Fruit fly (Drosophila melanogaster) whole organism, embryonic: ENCODE results near the gene mRRF2.

Source experiments
- Antp ChIP-seq: fragments of 200-800 bp; sonication (Bioruptor generic); optimal IDR thresholded peaks from 3 replicates; lab custom pipeline; 2016; ENCODE audit warnings: missing biosample characterization, missing genetic modification characterization
- CG10543 ChIP-seq: fragments of 200-800 bp; sonication (Bioruptor generic); optimal IDR thresholded peaks from 3 replicates; lab custom pipeline; 2017; ENCODE audit warnings: missing biosample characterization, mild to moderate bottlenecking, missing genetic modification characterization, moderate library complexity
- CG10654 ChIP-seq: fragments of 200-800 bp; sonication (Bioruptor generic); optimal IDR thresholded peaks from 2 replicates; lab custom pipeline; 2016; ENCODE audit warnings: missing biosample characterization, missing genetic modification characterization
- CG11398 ChIP-seq: fragments of 200-800 bp; sonication (Bioruptor generic); optimal IDR thresholded peaks from 2 replicates; lab custom pipeline; 2016; ENCODE audit warnings: missing biosample characterization, missing genetic modification characterization
- CG13296 ChIP-seq: fragments of 200-800 bp; sonication (Bioruptor generic); optimal IDR thresholded peaks from 3 replicates; lab custom pipeline; 2018; ENCODE audit warnings: missing biosample characterization, mild to moderate bottlenecking, missing genetic modification characterization
- CG13894 ChIP-seq: fragments of 200-800 bp; sonication (Bioruptor generic); optimal IDR thresholded peaks from 3 replicates; lab custom pipeline; 2018; ENCODE audit warnings: missing biosample characterization, mild to moderate bottlenecking, missing genetic modification characterization, moderate library complexity
- CG15601 ChIP-seq: fragments of 200-800 bp; sonication (Bioruptor generic); optimal IDR thresholded peaks from 3 replicates; lab custom pipeline; 2019; ENCODE audit warnings: missing biosample characterization, mild to moderate bottlenecking, missing genetic modification characterization, moderate library complexity
- CG17186 ChIP-seq: fragments of 200-800 bp; sonication (Bioruptor generic); optimal IDR thresholded peaks from 3 replicates; lab custom pipeline; 2017; ENCODE audit warnings: missing biosample characterization, missing genetic modification reagents, missing genetic modification characterization
- CG17359 ChIP-seq: fragments of 200-800 bp; sonication (Bioruptor generic); optimal IDR thresholded peaks from 3 replicates; lab custom pipeline; 2018; ENCODE audit warnings: missing biosample characterization, mild to moderate bottlenecking, missing genetic modification characterization, moderate library complexity
- CG18011 ChIP-seq: fragments of 200-800 bp; sonication (Bioruptor generic); optimal IDR thresholded peaks from 2 replicates; lab custom pipeline; 2017; ENCODE audit warnings: missing biosample characterization, missing genetic modification characterization, mild to moderate bottlenecking, moderate library complexity, missing genotype
- CG18262 ChIP-seq: fragments of 200-800 bp; optimal IDR thresholded peaks from 3 replicates; lab custom pipeline; 2019; ENCODE audit warnings: missing biosample characterization, mild to moderate bottlenecking, missing genetic modification characterization, moderate library complexity
- CG18619 ChIP-seq: fragments of 200-800 bp; sonication (Bioruptor generic); optimal IDR thresholded peaks from 3 replicates; lab custom pipeline; 2017; ENCODE audit warnings: missing biosample characterization, mild to moderate bottlenecking, missing genetic modification characterization
- CG30431 ChIP-seq: fragments of 200-800 bp; sonication (Bioruptor generic); optimal IDR thresholded peaks from 2 replicates; lab custom pipeline; 2017; ENCODE audit warnings: missing biosample characterization, missing genetic modification characterization
- CG4707 ChIP-seq: fragments of 200-800 bp; sonication (Bioruptor generic); optimal IDR thresholded peaks from 2 replicates; lab custom pipeline; 2018; ENCODE audit warnings: missing biosample characterization, mild to moderate bottlenecking, missing genetic modification characterization, moderate library complexity
- CG4854 ChIP-seq: fragments of 200-800 bp; sonication (Bioruptor generic); optimal IDR thresholded peaks from 2 replicates; lab custom pipeline; 2016; ENCODE audit warnings: missing biosample characterization, missing genetic modification characterization, inconsistent platforms
- CG5245 ChIP-seq: fragments of 200-800 bp; sonication (Bioruptor generic); optimal IDR thresholded peaks from 3 replicates; lab custom pipeline; 2016; ENCODE audit warnings: missing biosample characterization, missing genetic modification characterization
- CG6683 ChIP-seq: fragments of 200-800 bp; sonication (Bioruptor generic); optimal IDR thresholded peaks from 2 replicates; lab custom pipeline; 2017; ENCODE audit warnings: missing biosample characterization, mild to moderate bottlenecking, missing genetic modification characterization, missing genetic modification reagents
- CG7963 ChIP-seq: fragments of 200-800 bp; sonication (Bioruptor generic); IDR thresholded peaks from 3 replicates; pipeline ENCODE4 v1.3.6; 2022; ENCODE audit warnings: missing biosample characterization, missing genetic modification characterization; ENCODE audit not compliant: partially characterized antibody
- CG8359 ChIP-seq: fragments of 200-800 bp; sonication (Bioruptor generic); optimal IDR thresholded peaks from 2 replicates; lab custom pipeline; 2017; ENCODE audit warnings: missing biosample characterization, mild to moderate bottlenecking, missing genetic modification characterization, borderline replicate concordance
- D ChIP-seq, 2 experiments: fragments of 200-800 bp in 1 of 2; fragments of >200 bp in 1 of 2; sonication (Bioruptor generic) in 1 of 2; optimal IDR thresholded peaks; 2 replicates in 1 of 2; 3 replicates in 1 of 2; lab custom pipeline; 2017; ENCODE audit warnings: mild to moderate bottlenecking in 1 of 2, missing biosample characterization in 1 of 2, missing genetic modification characterization in 1 of 2, missing genetic modification reagents in 1 of 2
- E2f2 ChIP-seq: fragments of 200-800 bp; sonication (Bioruptor generic); IDR thresholded peaks from 2 replicates; pipeline ENCODE4 v1.3.6; 2022; ENCODE audit warnings: missing biosample characterization, missing genetic modification characterization
- Eip74EF ChIP-seq, 2 experiments: fragments of 200-800 bp in 1 of 2; fragments of >200 bp in 1 of 2; sonication (Bioruptor generic) in 1 of 2; optimal IDR thresholded peaks; 2 replicates each; lab custom pipeline; 2017 to 2019; ENCODE audit warnings: missing biosample characterization in 2 of 2, missing genetic modification characterization in 2 of 2, mild to moderate bottlenecking in 1 of 2, moderate library complexity in 1 of 2
- Gug ChIP-seq: fragments of 200-800 bp; sonication (Bioruptor generic); IDR thresholded peaks from 4 replicates; pipeline ENCODE4 v1.3.6; 2022; ENCODE audit warnings: missing biosample characterization, missing genetic modification characterization
- HHEX ChIP-seq: fragments of 200-800 bp; sonication (Bioruptor generic); optimal IDR thresholded peaks from 3 replicates; lab custom pipeline; 2017; ENCODE audit warnings: missing biosample characterization, mild to moderate bottlenecking, missing genetic modification characterization, missing genetic modification reagents
- HmgZ ChIP-seq: fragments of 200-800 bp; sonication (Bioruptor generic); optimal IDR thresholded peaks from 2 replicates; lab custom pipeline; 2018; ENCODE audit warnings: missing biosample characterization, mild to moderate bottlenecking, missing genetic modification characterization
- Hmx ChIP-seq: fragments of 200-800 bp; sonication (Bioruptor generic); optimal IDR thresholded peaks from 2 replicates; lab custom pipeline; 2016; ENCODE audit warnings: missing biosample characterization, missing genetic modification characterization
- Lhr ChIP-seq: fragments of 200-800 bp; sonication (Bioruptor generic); optimal IDR thresholded peaks from 3 replicates; lab custom pipeline; 2017; ENCODE audit warnings: mild to moderate bottlenecking, missing biosample characterization, missing genetic modification reagents, missing genetic modification characterization
- NfI ChIP-seq: fragments of 200-800 bp; sonication (Bioruptor generic); optimal IDR thresholded peaks from 3 replicates; lab custom pipeline; 2018; ENCODE audit warnings: missing biosample characterization, mild to moderate bottlenecking, missing genetic modification characterization, moderate library complexity
- PHDP ChIP-seq: fragments of 200-800 bp; sonication (Bioruptor generic); optimal IDR thresholded peaks from 3 replicates; lab custom pipeline; 2018; ENCODE audit warnings: missing biosample characterization, mild to moderate bottlenecking, missing genetic modification characterization, moderate library complexity
- Pdp1 ChIP-seq, 2 experiments: fragments of 200-800 bp; sonication (Bioruptor generic); optimal IDR thresholded peaks; 3 replicates each; lab custom pipeline; 2016; ENCODE audit warnings: missing biosample characterization in 2 of 2, missing genetic modification characterization in 2 of 2, mild to moderate bottlenecking in 1 of 2, moderate library complexity in 1 of 2
- Sry-β ChIP-seq: fragments of 200-800 bp; sonication (Bioruptor generic); optimal IDR thresholded peaks from 2 replicates; lab custom pipeline; 2018; ENCODE audit warnings: missing biosample characterization, mild to moderate bottlenecking, missing genetic modification characterization, moderate library complexity
- Stat92E ChIP-seq, 3 experiments: fragments of >200 bp in 2 of 3; fragments of 200-800 bp in 1 of 3; sonication (Bioruptor generic) in 1 of 3; optimal IDR thresholded peaks; 2 replicates each; lab custom pipeline; 2017 to 2019; ENCODE audit warnings: missing biosample characterization in 3 of 3, missing genetic modification characterization in 3 of 3, mild to moderate bottlenecking in 1 of 3, moderate library complexity in 1 of 3
- bowl ChIP-seq: fragments of 200-800 bp; sonication (Bioruptor generic); IDR thresholded peaks from 2 replicates; pipeline ENCODE4 v1.3.6; 2022; ENCODE audit warnings: missing biosample characterization, missing genetic modification characterization
- btn ChIP-seq: fragments of 200-800 bp; sonication (Bioruptor generic); optimal IDR thresholded peaks from 2 replicates; lab custom pipeline; 2016; ENCODE audit warnings: missing biosample characterization, missing genetic modification characterization
- chif ChIP-seq, 2 experiments: fragments of 200-800 bp; sonication (Bioruptor generic); optimal IDR thresholded peaks; 3 replicates each; lab custom pipeline; 2016; ENCODE audit warnings: missing biosample characterization in 2 of 2, missing genetic modification characterization in 2 of 2
- chn ChIP-seq: fragments of 200-800 bp; sonication (Bioruptor generic); optimal IDR thresholded peaks from 2 replicates; lab custom pipeline; 2016; ENCODE audit warnings: missing biosample characterization, missing genetic modification characterization
- ci ChIP-seq: fragments of 200-800 bp; sonication (Bioruptor generic); IDR thresholded peaks from 3 replicates; pipeline ENCODE4 v1.3.6; 2022; ENCODE audit warnings: missing biosample characterization, missing genetic modification characterization
- danr ChIP-seq: fragments of 200-800 bp; sonication (Bioruptor generic); IDR thresholded peaks from 2 replicates; pipeline ENCODE4 v1.3.6; 2022; ENCODE audit warnings: missing biosample characterization, missing genetic modification characterization
- emc ChIP-seq: fragments of 200-800 bp; sonication (Bioruptor generic); optimal IDR thresholded peaks from 2 replicates; lab custom pipeline; 2016; ENCODE audit warnings: missing biosample characterization, missing genetic modification characterization
- en ChIP-seq: fragments of 200-800 bp; sonication (Bioruptor generic); optimal IDR thresholded peaks from 2 replicates; lab custom pipeline; 2016; ENCODE audit warnings: missing biosample characterization, missing genetic modification characterization
- grn ChIP-seq: fragments of 200-800 bp; sonication (Bioruptor generic); optimal IDR thresholded peaks from 3 replicates; lab custom pipeline; 2017; ENCODE audit warnings: missing biosample characterization, missing genetic modification characterization
- hb ChIP-seq: fragments of 200-800 bp; sonication (Bioruptor generic); IDR thresholded peaks from 3 replicates; pipeline ENCODE4 v1.3.6; 2022; ENCODE audit warnings: missing biosample characterization, missing genetic modification characterization; ENCODE audit not compliant: partially characterized antibody
- hth ChIP-seq: fragments of >200 bp; optimal IDR thresholded peaks from 2 replicates; lab custom pipeline; 2017; ENCODE audit warnings: inconsistent platforms
- ind ChIP-seq: fragments of 200-800 bp; sonication (Bioruptor generic); optimal IDR thresholded peaks from 3 replicates; lab custom pipeline; 2016; ENCODE audit warnings: missing biosample characterization, missing genetic modification characterization
- kay ChIP-seq: fragments of 200-800 bp; sonication (Bioruptor generic); optimal IDR thresholded peaks from 2 replicates; lab custom pipeline; 2016; ENCODE audit warnings: missing biosample characterization, missing genetic modification characterization
- pho ChIP-seq: fragments of 200-800 bp; sonication (Bioruptor generic); optimal IDR thresholded peaks from 2 replicates; lab custom pipeline; 2016; ENCODE audit warnings: missing biosample characterization, missing genetic modification characterization
- seq ChIP-seq: fragments of 200-800 bp; sonication (Bioruptor generic); IDR thresholded peaks from 2 replicates; pipeline ENCODE4 v1.3.6; 2022; ENCODE audit warnings: missing biosample characterization, missing genetic modification characterization
- stc ChIP-seq: fragments of 200-800 bp; sonication (Bioruptor generic); IDR thresholded peaks from 2 replicates; pipeline ENCODE4 v1.3.6; 2022; ENCODE audit warnings: missing biosample characterization, missing genetic modification characterization
- tio ChIP-seq: fragments of 200-800 bp; sonication (Bioruptor generic); optimal IDR thresholded peaks from 2 replicates; lab custom pipeline; 2017; ENCODE audit warnings: missing biosample characterization, missing genetic modification characterization, inconsistent platforms

Gene mRRF2

DNA sequence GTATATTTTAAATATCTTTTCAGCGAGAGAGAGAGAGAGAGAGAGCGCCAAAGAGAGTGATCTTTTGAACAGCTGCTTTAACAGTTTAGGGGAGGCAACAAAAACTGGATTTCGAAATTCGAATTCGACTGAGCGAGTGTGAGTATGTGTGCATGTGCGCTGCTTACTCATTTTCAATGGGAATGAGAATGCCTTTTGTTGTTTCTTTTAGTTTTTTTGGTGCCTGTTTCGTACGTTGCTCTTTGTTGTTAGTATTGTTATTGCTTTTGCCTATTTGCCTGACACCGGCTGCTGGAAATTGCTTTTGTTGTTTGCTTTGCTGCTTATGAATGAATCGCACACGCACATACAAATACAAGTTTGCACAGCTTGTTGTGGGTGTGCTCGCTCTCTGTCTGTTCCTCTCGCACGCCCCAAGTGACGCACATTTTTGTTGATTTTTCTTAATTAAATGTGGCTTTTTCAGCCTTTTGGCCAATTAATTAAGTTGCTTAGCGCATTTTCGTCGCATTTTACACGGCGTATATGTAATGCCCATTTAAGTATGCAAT lies 13.4 kb downstream of the mRRF2 start (continued):
- TF ChIP-seq danr (no peak), chif (GFP tag; optimal IDR thresholded peaks at IDR 0.05; lab: Kevin White, UChicago) (no peak), CG10654 (GFP tag; lab: Kevin White, UChicago) (peak; percentile 11), seq (peak; percentile 69; the same call in 1 of the 2 replicates), chn (GFP tag; lab: Kevin White, UChicago) (no peak), emc (GFP tag; lab: Kevin White, UChicago) (no peak), Antp (GFP tag; lab: Kevin White, UChicago) (no peak), en (GFP tag; lab: Kevin White, UChicago) (no peak), CG8359 (GFP tag; lab: Kevin White, UChicago) (peak; percentile 48), PHDP (tag; lab: Kevin White, UChicago) (peak; percentile 57), CG17359 (tag; lab: Kevin White, UChicago) (peak; percentile 37), CG4854 (GFP tag; lab: Kevin White, UChicago) (peak; percentile 30), CG10543 (GFP tag; lab: Kevin White, UChicago) (peak; percentile 82), CG13894 (tag; lab: Kevin White, UChicago) (peak; percentile 62), CG7963 (GFP tag; lab: Robert Waterston, UW) (no peak), hb (GFP tag; lab: Robert Waterston, UW) (no peak), bowl (peak; percentile 60; the same call in 1 of the 2 replicates), CG17186 (no peak), NfI (GFP tag; lab: Kevin White, UChicago) (peak; percentile 19), E2f2 (GFP tag; lab: Robert Waterston, UW) (peak; percentile 27; the same call in 1 of the 2 replicates), CG18262 (tag; lab: Kevin White, UChicago) (peak; percentile 16), CG18011 (GFP tag; lab: Kevin White, UChicago) (peak; percentile 13), CG6683 (GFP tag; lab: Kevin White, UChicago) (peak; percentile 59), ind (GFP tag; lab: Kevin White, UChicago) (no peak), pho (GFP tag; lab: Kevin White, UChicago) (no peak), CG30431 (no peak), Pdp1 (GFP tag; optimal IDR thresholded peaks at IDR 0.05; lab: Kevin White, UChicago) (peak; percentile 0 to 65), kay (GFP tag; lab: Kevin White, UChicago) (peak; percentile 84), stc (no peak), Sry-β (GFP tag; lab: Kevin White, UChicago) (no peak), CG13296 (GFP tag; lab: Kevin White, UChicago) (peak; percentile 67), ci (GFP tag; lab: Robert Waterston, UW) (peak; percentile 76; the same call in 2 of the 3 replicates), btn (GFP tag; lab: Kevin White, UChicago) (no peak), Lhr (no peak), CG5245 (GFP tag; lab: Kevin White, UChicago) (no peak), HmgZ (tag; lab: Kevin White, UChicago) (peak; percentile 77), hth (lab: Kevin White, UChicago) (no peak), CG4707 (GFP tag; lab: Kevin White, UChicago) (peak; percentile 50), D (optimal IDR thresholded peaks at IDR 0.05; lab: Kevin White, UChicago) (peak; percentile 49), D (GFP tag; optimal IDR thresholded peaks at IDR 0.05; lab: Kevin White, UChicago) (peak; percentile 65), CG15601 (tag; lab: Kevin White, UChicago) (peak; percentile 23), HHEX (GFP tag; lab: Kevin White, UChicago) (peak; percentile 53), grn (peak; percentile 40), Gug (no peak), Hmx (no peak), CG18619 (GFP tag; lab: Kevin White, UChicago) (peak; percentile 55), tio (GFP tag; lab: Kevin White, UChicago) (no peak), CG11398 (GFP tag; lab: Kevin White, UChicago) (peak; percentile 61), Eip74EF (GFP tag; optimal IDR thresholded peaks at IDR 0.05; lab: Kevin White, UChicago) (peak in 1 of 2 experiments; percentile 33), Stat92E (GFP tag; optimal IDR thresholded peaks at IDR 0.05; lab: Kevin White, UChicago) (no peak)
